Fruit fly (Drosophila melanogaster): Measurements from ENCODE around the gene ppk19.

ppk19 gene

DNA sequence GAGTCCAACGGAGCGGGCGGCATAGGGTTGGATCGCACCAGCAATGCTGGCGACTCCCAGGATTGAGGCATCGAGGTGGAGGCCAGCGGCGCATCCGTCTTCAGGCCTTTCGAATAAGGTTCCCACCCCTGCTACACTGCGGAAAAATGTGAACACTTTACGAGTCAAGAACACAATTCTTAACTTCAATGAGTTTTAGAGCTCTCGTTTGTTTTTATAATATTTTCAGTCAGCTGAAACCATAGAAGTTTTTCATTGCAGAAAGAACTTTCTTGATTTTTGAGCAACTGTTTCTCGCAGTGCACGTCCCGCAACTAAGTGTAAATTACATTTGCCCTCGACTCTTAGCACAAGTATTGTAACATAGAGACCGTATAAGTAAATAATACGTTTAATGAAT lies 24.1 kb downstream of the ppk19 start (continued):
- TF ChIP-seq Meics (GFP tag; optimal IDR thresholded peaks at IDR 0.05) (no peak), tin (GFP tag; optimal IDR thresholded peaks at IDR 0.05) (peak; percentile 42), CG2712 (tag; optimal IDR thresholded peaks at IDR 0.05) (peak; percentile 55), Deaf1 (tag; optimal IDR thresholded peaks at IDR 0.05) (no peak), ara (GFP tag; IDR thresholded peaks at IDR 0.05) (peak; percentile 38; the same call in 1 of the 2 replicates), CG14014 (GFP tag; IDR thresholded peaks at IDR 0.05) (no peak), CG17829 (tag; optimal IDR thresholded peaks at IDR 0.05) (peak; percentile 37), Dll (GFP tag; IDR thresholded peaks at IDR 0.05; ENCODE audit: partially characterized antibody) (no peak), gem (tag; optimal IDR thresholded peaks at IDR 0.05) (peak; percentile 55), CG10543 (GFP tag; optimal IDR thresholded peaks at IDR 0.05) (no peak), zfh1 (GFP tag; IDR thresholded peaks at IDR 0.05) (peak; percentile 77), Max (GFP tag; optimal IDR thresholded peaks at IDR 0.05) (no peak), Hey (tag; optimal IDR thresholded peaks at IDR 0.05) (no peak), lmd (GFP tag; IDR thresholded peaks at IDR 0.05) (peak; percentile 19; the same call in 1 of the 2 replicates), CG17385 (GFP tag; optimal IDR thresholded peaks at IDR 0.05) (no peak), unpg (GFP tag; optimal IDR thresholded peaks at IDR 0.05) (peak; percentile 22), D (optimal IDR thresholded peaks at IDR 0.05) (no peak), D (GFP tag; optimal IDR thresholded peaks at IDR 0.05) (peak; percentile 11), CG17361 (GFP tag; IDR thresholded peaks at IDR 0.05) (0 out of 3 replicates have a peak, but pooled peaks have one; percentile 13), jigr1 (GFP tag; IDR thresholded peaks at IDR 0.05) (no peak), knrl (GFP tag; IDR thresholded peaks at IDR 0.05; ENCODE audit: partially characterized antibody) (no peak), p53 (GFP tag; optimal IDR thresholded peaks at IDR 0.05) (no peak), Ada2b (GFP tag; IDR thresholded peaks at IDR 0.05) (0 out of 2 replicates have a peak, but pooled peaks have one; percentile 7), cato (GFP tag; optimal IDR thresholded peaks at IDR 0.05; ENCODE audit: borderline replicate concordance) (no peak), CG16863 (GFP tag; optimal IDR thresholded peaks at IDR 0.05) (no peak), CG4404 (GFP tag; IDR thresholded peaks at IDR 0.05) (peak; percentile 67), chif (GFP tag; optimal IDR thresholded peaks at IDR 0.05) (peak; percentile 21 to 50), Dip3 (GFP tag; optimal IDR thresholded peaks at IDR 0.05) (no peak), CG9609 (GFP tag; optimal IDR thresholded peaks at IDR 0.05) (no peak), zf30C (GFP tag; optimal IDR thresholded peaks at IDR 0.05) (peak; percentile 9), CG17802 (tag; optimal IDR thresholded peaks at IDR 0.05) (peak; percentile 21), Asciz (GFP tag; optimal IDR thresholded peaks at IDR 0.05) (no peak), az2 (GFP tag; optimal IDR thresholded peaks at IDR 0.05) (no peak), Ssrp (tag; optimal IDR thresholded peaks at IDR 0.05) (peak; percentile 42), sens (GFP tag) (peak; percentile 89), CG9797 (GFP tag; optimal IDR thresholded peaks at IDR 0.05) (no peak), CG32772 (GFP tag; IDR thresholded peaks at IDR 0.05) (0 out of 2 replicates have a peak, but pooled peaks have one; percentile 25), CG5953 (GFP tag; IDR thresholded peaks at IDR 0.05) (no peak), vvl (GFP tag; IDR thresholded peaks at IDR 0.05) (0 out of 2 replicates have a peak, but pooled peaks have one; percentile 22), row (GFP tag; IDR thresholded peaks at IDR 0.05) (peak; percentile 33; the same call in 2 of the 3 replicates), Drgx (GFP tag; IDR thresholded peaks at IDR 0.05) (no peak), Hsf (GFP tag; optimal IDR thresholded peaks at IDR 0.05) (no peak), fd102C (GFP tag; optimal IDR thresholded peaks at IDR 0.05) (peak; percentile 28), CG34422 (GFP tag; IDR thresholded peaks at IDR 0.05) (0 out of 3 replicates have a peak, but pooled peaks have one; percentile 11), CG33213 (GFP tag; optimal IDR thresholded peaks at IDR 0.05) (no peak), CG8388 (GFP tag; optimal IDR thresholded peaks at IDR 0.05) (no peak), h (optimal IDR thresholded peaks at IDR 0.05) (no peak), CG7839 (tag; optimal IDR thresholded peaks at IDR 0.05) (peak; percentile 13), Atf3 (GFP tag; optimal IDR thresholded peaks at IDR 0.05) (peak; percentile 10), sna (GFP tag; IDR thresholded peaks at IDR 0.05; ENCODE audit: partially characterized antibody) (no peak), lola (GFP tag; optimal IDR thresholded peaks at IDR 0.05) (peak in 1 of 3 experiments; percentile 28)

All from whole organism, embryonic.